Worm (Caenorhabditis elegans): ENCODE data around the gene npr-22.

DNA sequence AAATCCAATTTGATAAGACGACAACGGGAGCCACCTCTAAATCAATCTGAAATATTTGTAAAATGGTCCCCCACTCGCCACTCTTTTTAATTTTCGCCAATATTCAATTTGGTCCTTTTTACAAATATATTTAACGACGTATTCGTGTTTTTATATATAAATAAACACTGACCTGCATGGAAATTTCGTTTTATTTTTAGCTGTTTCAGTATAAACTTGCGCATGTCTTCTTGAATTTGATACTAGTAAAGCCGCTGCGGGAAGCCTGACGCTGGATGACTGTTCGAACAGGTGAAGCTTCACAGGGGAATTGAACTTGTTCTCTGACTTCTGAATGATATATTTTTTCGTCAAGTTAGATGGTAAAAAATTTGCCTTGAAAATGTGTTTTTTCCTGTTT, 44.7 kb upstream of the npr-22 start:
- TF ChIP-seq fkh-10 (GFP tag; optimal IDR thresholded peaks at IDR 0.05) = no peak
- TF ChIP-seq ceh-19 (GFP tag; optimal IDR thresholded peaks at IDR 0.05) = no peak
- TF ChIP-seq unc-55 (GFP tag; optimal IDR thresholded peaks at IDR 0.05) = no peak
- no peak for TF ChIP-seq pqm-1 (tag; optimal IDR thresholded peaks at IDR 0.05)
